Worm (Caenorhabditis elegans) whole organism, young adult: ENCODE measurements around the gene T25E4.2.

Experiments
- B0019.2 ChIP-seq: fragments of 200-800 bp; sonication (Bioruptor generic); conservative IDR thresholded peaks from 2 replicates; pipeline ENCODE4 v1.3.6; 2022; ENCODE audit warnings: missing genetic modification reagents, missing genetic modification characterization, missing compliant biosample characterization
- C06A6.2 ChIP-seq: fragments of 200-800 bp; sonication (Bioruptor generic); conservative IDR thresholded peaks from 2 replicates; pipeline ENCODE4 v1.3.6; 2022; ENCODE audit warnings: missing genetic modification characterization, missing compliant biosample characterization
- F10E7.11 ChIP-seq: sonication (generic microtip); optimal IDR thresholded peaks from 2 replicates; lab custom pipeline; 2017; ENCODE audit warnings: mild to moderate bottlenecking, missing genetic modification characterization, moderate library complexity, missing compliant biosample characterization
- F33H1.4 ChIP-seq: fragments of 200-800 bp; sonication (Bioruptor generic); IDR thresholded peaks from 2 replicates; pipeline ENCODE4 v1.3.6; 2022; ENCODE audit warnings: missing genetic modification reagents, missing genetic modification characterization, missing compliant biosample characterization
- F57A8.1 ChIP-seq: fragments of 200-800 bp; sonication (Bioruptor generic); optimal IDR thresholded peaks from 2 replicates; lab custom pipeline; 2018; ENCODE audit warnings: mild to moderate bottlenecking, missing genetic modification characterization, moderate library complexity, missing compliant biosample characterization
- K11D2.4 ChIP-seq: fragments of 200-800 bp; sonication (Bioruptor generic); IDR thresholded peaks from 2 replicates; pipeline ENCODE4 v1.3.6; 2022; ENCODE audit warnings: missing genetic modification reagents, missing genetic modification characterization, missing compliant biosample characterization
- K12H6.12 ChIP-seq: fragments of 200-800 bp; sonication (Bioruptor generic); optimal IDR thresholded peaks from 2 replicates; lab custom pipeline; 2018; ENCODE audit warnings: mild to moderate bottlenecking, missing genetic modification characterization, missing compliant biosample characterization
- Y56A3A.18 ChIP-seq: fragments of 200-800 bp; sonication (Bioruptor generic); IDR thresholded peaks from 2 replicates; pipeline ENCODE4 v1.3.6; 2022; ENCODE audit warnings: missing genetic modification reagents, missing genetic modification characterization, missing compliant biosample characterization
- Y79H2A.3 ChIP-seq: fragments of 200-800 bp; sonication (Bioruptor generic); conservative IDR thresholded peaks from 2 replicates; pipeline ENCODE4 v1.3.6; 2022; ENCODE audit warnings: missing genetic modification reagents, missing genetic modification characterization, missing compliant biosample characterization
- aptf-3 ChIP-seq: fragments of 200-800 bp; sonication (Bioruptor generic); IDR thresholded peaks from 2 replicates; pipeline ENCODE4 v1.3.6; 2022; ENCODE audit warnings: missing genetic modification characterization, missing compliant biosample characterization
- atf-7 ChIP-seq: sonication (generic microtip); optimal IDR thresholded peaks from 2 replicates; lab custom pipeline; 2017; ENCODE audit warnings: mild to moderate bottlenecking, missing genetic modification characterization, missing compliant biosample characterization
- ceh-27 ChIP-seq: fragments of 200-800 bp; sonication (Bioruptor generic); optimal IDR thresholded peaks from 2 replicates; lab custom pipeline; 2018; ENCODE audit warnings: mild to moderate bottlenecking, missing genetic modification characterization, moderate library complexity, missing compliant biosample characterization
- ceh-58 ChIP-seq: fragments of 200-800 bp; sonication (Bioruptor generic); IDR thresholded peaks from 2 replicates; pipeline ENCODE4 v1.3.6; 2022; ENCODE audit warnings: missing genetic modification characterization, missing compliant biosample characterization
- egrh-3 ChIP-seq: fragments of 200-800 bp; sonication (Bioruptor generic); IDR thresholded peaks from 2 replicates; pipeline ENCODE4 v1.3.6; 2022; ENCODE audit warnings: missing genetic modification reagents, missing genetic modification characterization, missing compliant biosample characterization
- ekl-4 ChIP-seq: fragments of 200-800 bp; sonication (Bioruptor generic); IDR thresholded peaks from 2 replicates; pipeline ENCODE4 v1.3.6; 2022; ENCODE audit warnings: missing genetic modification reagents, missing genetic modification characterization, missing compliant biosample characterization
- gei-17 ChIP-seq: fragments of 200-800 bp; sonication (Bioruptor generic); optimal IDR thresholded peaks from 2 replicates; lab custom pipeline; 2018; ENCODE audit warnings: mild to moderate bottlenecking, missing genetic modification characterization, missing compliant biosample characterization
- hmg-20 ChIP-seq: fragments of 200-800 bp; sonication (Bioruptor generic); IDR thresholded peaks from 2 replicates; pipeline ENCODE4 v1.3.6; 2022; ENCODE audit warnings: missing genetic modification reagents, missing genetic modification characterization, missing compliant biosample characterization
- lsl-1 ChIP-seq: fragments of 200-800 bp; sonication (Bioruptor generic); optimal IDR thresholded peaks from 2 replicates; lab custom pipeline; 2018; ENCODE audit warnings: mild to moderate bottlenecking, missing genetic modification characterization, moderate library complexity, missing compliant biosample characterization
- mes-4 ChIP-seq: sonication (generic microtip); optimal IDR thresholded peaks from 2 replicates; lab custom pipeline; 2016; ENCODE audit warnings: missing genotype, missing genetic modification characterization, missing compliant biosample characterization
- nfya-1 ChIP-seq: sonication (generic microtip); optimal IDR thresholded peaks from 2 replicates; lab custom pipeline; 2017; ENCODE audit warnings: antibody characterized with exemption, missing compliant biosample characterization, missing genetic modification characterization, borderline replicate concordance; ENCODE audit not compliant: insufficient read depth
- nfya-2 ChIP-seq: fragments of 200-800 bp; sonication (Bioruptor generic); IDR thresholded peaks from 2 replicates; pipeline ENCODE4 v1.3.6; 2022; ENCODE audit warnings: missing genetic modification reagents, missing genetic modification characterization, missing compliant biosample characterization
- nfyb-1 ChIP-seq: fragments of 200-800 bp; sonication (Bioruptor generic); IDR thresholded peaks from 2 replicates; pipeline ENCODE4 v1.3.6; 2022; ENCODE audit warnings: missing genetic modification reagents, missing genetic modification characterization, missing compliant biosample characterization
- nhr-27 ChIP-seq: fragments of 200-800 bp; sonication (Bioruptor generic); optimal IDR thresholded peaks from 2 replicates; lab custom pipeline; 2018; ENCODE audit warnings: mild to moderate bottlenecking, missing genetic modification characterization, moderate library complexity, missing compliant biosample characterization
- nhr-80 ChIP-seq: sonication (generic microtip); optimal IDR thresholded peaks from 2 replicates; lab custom pipeline; 2016; ENCODE audit warnings: missing genetic modification characterization, missing compliant biosample characterization
- pha-4 ChIP-seq: fragments of 150-350 bp; sonication (generic microtip); optimal IDR thresholded peaks from 2 replicates; lab custom pipeline; 2014; ENCODE audit warnings: missing biosample characterization, missing genetic modification reagents, missing genetic modification characterization
- rcor-1 ChIP-seq: fragments of 200-800 bp; sonication (Bioruptor generic); IDR thresholded peaks from 2 replicates; pipeline ENCODE4 v1.3.6; 2022; ENCODE audit warnings: missing genetic modification reagents, missing genetic modification characterization, missing compliant biosample characterization
- sdz-38 ChIP-seq: sonication (generic microtip); optimal IDR thresholded peaks from 2 replicates; lab custom pipeline; 2016; ENCODE audit warnings: missing genotype, missing genetic modification characterization, missing compliant biosample characterization
- sea-2 ChIP-seq: fragments of 200-800 bp; sonication (Bioruptor generic); IDR thresholded peaks from 2 replicates; pipeline ENCODE4 v1.3.6; 2022; ENCODE audit warnings: missing genetic modification characterization, missing compliant biosample characterization
- snpc-1.1 ChIP-seq: sonication (generic microtip); optimal IDR thresholded peaks from 2 replicates; lab custom pipeline; 2017; ENCODE audit warnings: missing genetic modification characterization, mild to moderate bottlenecking, missing compliant biosample characterization, antibody characterized with exemption, moderate library complexity, missing genotype, missing genetic modification reagents; ENCODE audit not compliant: insufficient read depth
- snpc-4 ChIP-seq, 5 experiments: fragments of 150-350 bp in 1 of 5; sonication (generic microtip) in 4 of 5; optimal IDR thresholded peaks; 2 replicates each; lab custom pipeline; 2014 to 2018; ENCODE audit warnings: missing genetic modification characterization in 5 of 5, missing biosample characterization in 3 of 5, antibody characterized with exemption in 2 of 5, mild to moderate bottlenecking in 2 of 5, missing compliant biosample characterization in 2 of 5, missing genotype in 2 of 5, moderate library complexity in 2 of 5, missing genetic modification reagents in 1 of 5
- tbx-9 ChIP-seq: sonication (generic microtip); optimal IDR thresholded peaks from 2 replicates; lab custom pipeline; 2016; ENCODE audit warnings: borderline replicate concordance, missing genetic modification characterization, inconsistent platforms, missing compliant biosample characterization
- unc-130 ChIP-seq: sonication (generic microtip); optimal IDR thresholded peaks from 2 replicates; lab custom pipeline; 2016; ENCODE audit warnings: missing genetic modification reagents, missing genetic modification characterization, missing compliant biosample characterization
- xnd-1 ChIP-seq: sonication (generic microtip); optimal IDR thresholded peaks from 2 replicates; lab custom pipeline; 2016; ENCODE audit warnings: missing genotype, missing genetic modification reagents, missing genetic modification characterization, missing compliant biosample characterization
- zim-3 ChIP-seq: sonication (generic microtip); optimal IDR thresholded peaks from 2 replicates; lab custom pipeline; 2017; ENCODE audit warnings: mild to moderate bottlenecking, missing genetic modification characterization, moderate library complexity, missing compliant biosample characterization
- ztf-28 ChIP-seq: fragments of 200-800 bp; sonication (Bioruptor generic); IDR thresholded peaks from 2 replicates; pipeline ENCODE4 v1.3.6; 2022; ENCODE audit warnings: missing genetic modification reagents, missing genetic modification characterization, missing compliant biosample characterization
- ztf-6 ChIP-seq: fragments of 200-800 bp; sonication (Bioruptor generic); IDR thresholded peaks from 2 replicates; pipeline ENCODE4 v1.3.6; 2022; ENCODE audit warnings: missing genetic modification reagents, missing genetic modification characterization, missing compliant biosample characterization

Gene T25E4.2

ce11 chrII:5557134-5557533, 25.1 kb downstream of the T25E4.2 start:
- TF ChIP-seq hmg-20 (GFP tag; lab: Robert Waterston, UW) (no peak), snpc-4 (GFP tag; optimal IDR thresholded peaks at IDR 0.05; lab: Kevin White, UChicago) (no peak), snpc-4 (tag; optimal IDR thresholded peaks at IDR 0.05; lab: Kevin White, UChicago) (peak in 1 of 4 experiments; percentile 7), F10E7.11 (tag; lab: Kevin White, UChicago) (no peak), K12H6.12 (no peak), xnd-1 (no peak), gei-17 (GFP tag; lab: Kevin White, UChicago) (no peak), lsl-1 (GFP tag; lab: Kevin White, UChicago) (no peak), atf-7 (no peak), egrh-3 (GFP tag; lab: Robert Waterston, UW) (no peak), rcor-1 (GFP tag; lab: Robert Waterston, UW) (no peak), nhr-80 (tag; lab: Kevin White, UChicago) (peak; percentile 55), F57A8.1 (no peak), pha-4 (no peak), tbx-9 (tag; lab: Kevin White, UChicago) (no peak), ztf-6 (GFP tag; lab: Robert Waterston, UW) (no peak)

ce11 chrII:5556431-5556830, 25.8 kb downstream of the T25E4.2 start, which contains the start of gene ins-11:
TSS of gene ins-11 (plus strand) at chrII:5556731.
- TF ChIP-seq unc-130 (GFP tag; lab: Kevin White, UChicago): no peak
- no peak for TF ChIP-seq ceh-58 (GFP tag; lab: Robert Waterston, UW)
- TF ChIP-seq aptf-3 (GFP tag; lab: Robert Waterston, UW): no peak
- TF ChIP-seq nhr-27 (tag; lab: Kevin White, UChicago): no peak
- TF ChIP-seq snpc-1.1 (tag; lab: Kevin White, UChicago): no peak
- no peak for TF ChIP-seq F33H1.4

- no peak for TF ChIP-seq nfya-1 (tag; lab: Kevin White, UChicago)
- no peak for TF ChIP-seq zim-3 (tag; lab: Kevin White, UChicago)
- no peak for TF ChIP-seq Y79H2A.3 (GFP tag; lab: Robert Waterston, UW)
- TF ChIP-seq nfya-2 (GFP tag; lab: Robert Waterston, UW): no peak
- no peak for TF ChIP-seq B0019.2 (GFP tag; lab: Robert Waterston, UW)
- TF ChIP-seq mes-4 (tag; lab: Kevin White, UChicago): no peak
- TF ChIP-seq nfyb-1 (GFP tag; lab: Robert Waterston, UW): no peak
- no peak for TF ChIP-seq Y56A3A.18 (GFP tag; lab: Robert Waterston, UW)
- TF ChIP-seq ztf-28 (GFP tag; lab: Robert Waterston, UW): no peak
- no peak for TF ChIP-seq ceh-27 (GFP tag; lab: Kevin White, UChicago)
- no peak for TF ChIP-seq sdz-38
- no peak for TF ChIP-seq gei-17 (GFP tag; lab: Kevin White, UChicago)
- TF ChIP-seq sea-2: no peak
- TF ChIP-seq ekl-4 (GFP tag; lab: Robert Waterston, UW): no peak
- no peak for TF ChIP-seq ztf-6 (GFP tag; lab: Robert Waterston, UW)
- TF ChIP-seq C06A6.2 (GFP tag; lab: Robert Waterston, UW): no peak
- no peak for TF ChIP-seq K11D2.4
- TF ChIP-seq, all 124 proteins: peak for 0
Observed at ce11 chrII:5555522-5555921, 26.7 kb downstream of the T25E4.2 start.
